Worm (Caenorhabditis elegans) whole organism, L4 larva: ENCODE data around the gene F54H12.10.

ENCODE experiments used
- F49E8.2 ChIP-seq: sonication (generic microtip); optimal IDR thresholded peaks from 2 replicates; lab custom pipeline; 2016; ENCODE audit warnings: missing compliant biosample characterization, mild to moderate bottlenecking, missing genetic modification characterization, borderline replicate concordance
- ces-1 ChIP-seq: fragments of 150-350 bp; sonication (generic microtip); optimal IDR thresholded peaks from 4 replicates; lab custom pipeline; 2014; ENCODE audit warnings: missing biosample characterization, missing genetic modification reagents, missing genetic modification characterization
- egl-27 ChIP-seq: sonication (generic microtip); optimal IDR thresholded peaks from 3 replicates; lab custom pipeline; 2017; ENCODE audit warnings: missing biosample characterization, missing genetic modification reagents, missing genetic modification characterization
- hif-1 ChIP-seq, 2 experiments: sonication (generic microtip); optimal IDR thresholded peaks; 2 replicates each; lab custom pipeline; 2016 to 2017; ENCODE audit warnings: missing compliant biosample characterization in 2 of 2, missing genetic modification characterization in 2 of 2, missing genetic modification reagents in 2 of 2, missing genotype in 2 of 2, mild to moderate bottlenecking in 1 of 2
- mdl-1 ChIP-seq, 2 experiments: fragments of 150-350 bp in 1 of 2; sonication (generic microtip) in 1 of 2; optimal IDR thresholded peaks; 2 replicates each; lab custom pipeline; 2014 to 2017; ENCODE audit warnings: missing biosample characterization in 2 of 2, missing genetic modification characterization in 2 of 2
- mdt-29 ChIP-seq: fragments of 200-800 bp; sonication (Bioruptor generic); IDR thresholded peaks from 2 replicates; pipeline ENCODE4 v1.3.6; 2022; ENCODE audit warnings: missing genetic modification reagents, missing genetic modification characterization, missing compliant biosample characterization
- mxl-2 ChIP-seq: fragments of 200-800 bp; sonication (Bioruptor generic); conservative IDR thresholded peaks from 2 replicates; pipeline ENCODE4 v1.3.6; 2022; ENCODE audit warnings: missing genetic modification reagents, missing genetic modification characterization, missing compliant biosample characterization
- nhr-10 ChIP-seq: fragments of 150-350 bp; optimal IDR thresholded peaks from 2 replicates; lab custom pipeline; 2014; ENCODE audit warnings: missing biosample characterization, missing genetic modification characterization

- TF ChIP-seq mdt-29 (GFP tag; lab: Robert Waterston, UW) (no peak), ces-1 (GFP tag; lab: Kevin White, UChicago) (no peak), mdl-1 (tag; optimal IDR thresholded peaks at IDR 0.05; lab: Kevin White, UChicago) (no peak), mxl-2 (GFP tag; lab: Robert Waterston, UW) (no peak), hif-1 (tag; optimal IDR thresholded peaks at IDR 0.05; lab: Kevin White, UChicago) (no peak), egl-27 (tag; lab: Kevin White, UChicago) (no peak), F49E8.2 (tag; lab: Kevin White, UChicago) (no peak), nhr-10 (tag; lab: Kevin White, UChicago) (no peak)
These were observed 34.0 kb downstream of the F54H12.10 start, which contains the start of gene tag-250 for ce11 chrIII:7924821-7925220.
